Worm (Caenorhabditis elegans) whole organism, L2 larva: ENCODE data around the gene W03F9.4.
A peak's percentile ranks its signal among the peaks of the same experiment; 100 is the strongest.

Source experiments
- C34F6.9 ChIP-seq: fragments of 150-350 bp; optimal IDR thresholded peaks from 2 replicates; lab custom pipeline; 2014; ENCODE audit warnings: missing biosample characterization, missing genetic modification characterization
- F13H6.1 ChIP-seq: sonication (generic microtip); optimal IDR thresholded peaks from 2 replicates; lab custom pipeline; 2016; ENCODE audit warnings: missing genetic modification characterization, missing compliant biosample characterization
- R02D3.7 ChIP-seq: fragments of 150-350 bp; optimal IDR thresholded peaks from 2 replicates; lab custom pipeline; 2014; ENCODE audit warnings: missing biosample characterization, missing genetic modification characterization
- Y55F3AM.14 ChIP-seq: fragments of 200-800 bp; sonication (Bioruptor generic); optimal IDR thresholded peaks from 2 replicates; lab custom pipeline; 2018; ENCODE audit warnings: mild to moderate bottlenecking, missing genetic modification characterization, missing compliant biosample characterization
- aly-2 ChIP-seq: fragments of 150-350 bp; optimal IDR thresholded peaks from 2 replicates; lab custom pipeline; 2014; ENCODE audit warnings: missing biosample characterization, missing genetic modification characterization
- ama-1 ChIP-seq: fragments of 150-350 bp; optimal IDR thresholded peaks from 2 replicates; lab custom pipeline; 2018; ENCODE audit warnings: inconsistent platforms
- blmp-1 ChIP-seq: sonication (generic microtip); optimal IDR thresholded peaks from 2 replicates; lab custom pipeline; 2017; ENCODE audit warnings: missing genetic modification characterization, mild to moderate bottlenecking, missing compliant biosample characterization, antibody characterized with exemption, moderate library complexity; ENCODE audit not compliant: insufficient read depth
- ceh-16 ChIP-seq: fragments of 150-350 bp; optimal IDR thresholded peaks from 2 replicates; lab custom pipeline; 2014; ENCODE audit warnings: missing biosample characterization, missing genetic modification characterization
- crh-2 ChIP-seq: sonication (generic microtip); optimal IDR thresholded peaks from 2 replicates; lab custom pipeline; 2017; ENCODE audit warnings: missing biosample characterization, missing genetic modification characterization
- elt-1 ChIP-seq: fragments of 150-350 bp; optimal IDR thresholded peaks from 2 replicates; lab custom pipeline; 2014; ENCODE audit warnings: missing biosample characterization, missing genetic modification characterization
- elt-3 ChIP-seq: sonication (generic microtip); optimal IDR thresholded peaks from 2 replicates; lab custom pipeline; 2017; ENCODE audit warnings: missing biosample characterization, missing genetic modification characterization
- fos-1 ChIP-seq: fragments of 150-350 bp; optimal IDR thresholded peaks from 2 replicates; lab custom pipeline; 2014; ENCODE audit warnings: missing biosample characterization, missing genetic modification characterization
- gmeb-1 ChIP-seq: fragments of 150-350 bp; optimal IDR thresholded peaks from 2 replicates; lab custom pipeline; 2014; ENCODE audit warnings: missing biosample characterization, missing genetic modification characterization
- lin-11 ChIP-seq: fragments of 150-350 bp; sonication (generic microtip); optimal IDR thresholded peaks from 2 replicates; lab custom pipeline; 2014; ENCODE audit warnings: missing biosample characterization, missing genetic modification characterization, inconsistent platforms, mixed read lengths
- lin-13 ChIP-seq: fragments of 150-350 bp; optimal IDR thresholded peaks from 2 replicates; lab custom pipeline; 2014; ENCODE audit warnings: missing biosample characterization, missing genetic modification reagents, missing genetic modification characterization
- lsy-2 ChIP-seq, 2 experiments: fragments of 150-350 bp in 1 of 2; sonication (generic microtip) in 1 of 2; optimal IDR thresholded peaks; 2 replicates each; lab custom pipeline; 2014 to 2017; ENCODE audit warnings: missing biosample characterization in 2 of 2, missing genetic modification characterization in 2 of 2
- mab-5 ChIP-seq: fragments of 150-350 bp; optimal IDR thresholded peaks from 2 replicates; lab custom pipeline; 2014; ENCODE audit warnings: missing biosample characterization, missing genetic modification characterization
- mdl-1 ChIP-seq, 2 experiments: fragments of 150-350 bp in 1 of 2; sonication (generic microtip) in 1 of 2; optimal IDR thresholded peaks; 2 replicates each; lab custom pipeline; 2017; ENCODE audit warnings: missing biosample characterization in 2 of 2, missing genetic modification characterization in 2 of 2
- nhr-10 ChIP-seq: sonication (generic microtip); optimal IDR thresholded peaks from 2 replicates; lab custom pipeline; 2017; ENCODE audit warnings: missing biosample characterization, missing genetic modification characterization
- nhr-12 ChIP-seq: fragments of 150-350 bp; optimal IDR thresholded peaks from 2 replicates; lab custom pipeline; 2014; ENCODE audit warnings: missing biosample characterization, missing genetic modification characterization
- nhr-129 ChIP-seq: fragments of 150-350 bp; optimal IDR thresholded peaks from 2 replicates; lab custom pipeline; 2014; ENCODE audit warnings: missing biosample characterization, missing genetic modification characterization
- nhr-21 ChIP-seq: fragments of 150-350 bp; optimal IDR thresholded peaks from 2 replicates; lab custom pipeline; 2014; ENCODE audit warnings: missing biosample characterization, missing genetic modification characterization
- nhr-237 ChIP-seq: fragments of 150-350 bp; optimal IDR thresholded peaks from 2 replicates; lab custom pipeline; 2014; ENCODE audit warnings: missing biosample characterization, missing genetic modification characterization
- nhr-25 ChIP-seq: fragments of 150-350 bp; sonication (generic microtip); optimal IDR thresholded peaks from 3 replicates; lab custom pipeline; 2014; ENCODE audit warnings: missing biosample characterization, missing genetic modification characterization
- nhr-77 ChIP-seq: fragments of 150-350 bp; optimal IDR thresholded peaks from 2 replicates; lab custom pipeline; 2014; ENCODE audit warnings: missing biosample characterization, missing genetic modification characterization
- sem-4 ChIP-seq: fragments of 150-350 bp; optimal IDR thresholded peaks from 2 replicates; lab custom pipeline; 2014; ENCODE audit warnings: missing biosample characterization, missing genetic modification reagents, missing genetic modification characterization
- skn-1 ChIP-seq: sonication (generic microtip); optimal IDR thresholded peaks from 2 replicates; lab custom pipeline; 2017; ENCODE audit warnings: missing biosample characterization, missing genetic modification characterization
- sma-3 ChIP-seq: sonication (generic microtip); optimal IDR thresholded peaks from 2 replicates; lab custom pipeline; 2016; ENCODE audit warnings: missing genetic modification reagents, missing genetic modification characterization, missing compliant biosample characterization
- sma-9 ChIP-seq, 2 experiments: fragments of 150-350 bp in 1 of 2; sonication (generic microtip) in 1 of 2; optimal IDR thresholded peaks; 2 replicates each; lab custom pipeline; 2014 to 2016; ENCODE audit warnings: missing genetic modification characterization in 2 of 2, mild to moderate bottlenecking in 1 of 2, missing biosample characterization in 1 of 2, missing compliant biosample characterization in 1 of 2, missing genetic modification reagents in 1 of 2, moderate library complexity in 1 of 2
- snpc-4 ChIP-seq: fragments of 150-350 bp; optimal IDR thresholded peaks from 2 replicates; lab custom pipeline; 2014; ENCODE audit warnings: missing biosample characterization, missing genetic modification characterization
- unc-62 ChIP-seq: fragments of 150-350 bp; optimal IDR thresholded peaks from 2 replicates; lab custom pipeline; 2014; ENCODE audit warnings: missing biosample characterization, missing genetic modification reagents, missing genetic modification characterization
- ztf-1 ChIP-seq: fragments of 200-800 bp; sonication (Bioruptor generic); conservative IDR thresholded peaks from 2 replicates; pipeline ENCODE4 v1.3.6; 2022; ENCODE audit warnings: missing genetic modification characterization, missing compliant biosample characterization
- ztf-11 ChIP-seq: sonication (generic microtip); optimal IDR thresholded peaks from 2 replicates; lab custom pipeline; 2017; ENCODE audit warnings: missing biosample characterization, missing genetic modification characterization

Gene W03F9.4

DNA sequence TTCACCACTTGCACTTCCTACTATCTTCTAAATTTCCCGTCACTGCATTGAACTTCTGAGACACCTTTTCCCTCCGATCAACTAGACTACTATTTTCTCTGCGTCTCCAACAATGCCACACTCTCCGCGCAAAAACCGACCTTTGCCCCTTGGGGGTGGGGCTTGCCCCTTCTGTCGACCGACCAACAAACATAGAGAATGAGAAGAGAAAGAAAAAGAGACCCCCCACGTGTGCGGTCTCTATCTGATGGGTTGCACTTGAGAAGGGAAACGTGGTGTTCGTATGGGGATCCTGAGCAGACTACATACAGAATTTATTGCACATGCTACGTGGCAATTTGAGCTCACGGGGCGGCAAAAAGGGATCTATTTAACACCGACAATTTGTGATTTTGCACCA, 4.0 kb upstream of the W03F9.4 start:
- TF ChIP-seq ceh-16 (tag; lab: Kevin White, UChicago) (no peak), F13H6.1 (tag; lab: Kevin White, UChicago) (peak; percentile 61), blmp-1 (tag; lab: Kevin White, UChicago) (peak; percentile 19), fos-1 (tag; lab: Kevin White, UChicago) (peak; percentile 73), sma-9 (GFP tag; optimal IDR thresholded peaks at IDR 0.05; lab: Kevin White, UChicago) (peak; percentile 84), sma-9 (tag; optimal IDR thresholded peaks at IDR 0.05; lab: Kevin White, UChicago) (no peak), crh-2 (tag; lab: Kevin White, UChicago) (peak; percentile 44), nhr-21 (tag; lab: Kevin White, UChicago) (peak; percentile 49), snpc-4 (no peak), mdl-1 (tag; optimal IDR thresholded peaks at IDR 0.05; lab: Kevin White, UChicago) (peak; percentile 82 to 91), Y55F3AM.14 (GFP tag; lab: Kevin White, UChicago) (no peak), gmeb-1 (tag; lab: Kevin White, UChicago) (peak; percentile 44), nhr-129 (tag; lab: Kevin White, UChicago) (peak; percentile 23), nhr-25 (tag; lab: Kevin White, UChicago) (peak; percentile 25)

- TF ChIP-seq aly-2 (tag; lab: Kevin White, UChicago) (no peak), nhr-25 (tag; lab: Kevin White, UChicago) (no peak), lin-13 (GFP tag; lab: Kevin White, UChicago) (no peak), skn-1 (tag; lab: Kevin White, UChicago) (no peak), sma-9 (GFP tag; optimal IDR thresholded peaks at IDR 0.05; lab: Kevin White, UChicago) (no peak), sma-9 (tag; optimal IDR thresholded peaks at IDR 0.05; lab: Kevin White, UChicago) (no peak), C34F6.9 (tag; lab: Kevin White, UChicago) (no peak)
- TF ChIP-seq, all 48 proteins: peak for 0
These were observed 2.7 kb upstream of the W03F9.4 start for ce11 chrV:153867-154266.

ce11 chrV:152156-152555, 968 bp upstream of the W03F9.4 start:
- TF ChIP-seq sma-3 (GFP tag; lab: Kevin White, UChicago) (no peak), elt-3 (no peak), lin-13 (GFP tag; lab: Kevin White, UChicago) (no peak), sem-4 (no peak), ztf-1 (GFP tag; lab: Robert Waterston, UW) (no peak), mab-5 (tag; lab: Kevin White, UChicago) (no peak), nhr-77 (tag; lab: Kevin White, UChicago) (no peak), mdl-1 (tag; optimal IDR thresholded peaks at IDR 0.05; lab: Kevin White, UChicago) (no peak), unc-62 (GFP tag; lab: Kevin White, UChicago) (no peak), ztf-11 (tag; lab: Kevin White, UChicago) (no peak), Y55F3AM.14 (GFP tag; lab: Kevin White, UChicago) (no peak), ceh-16 (tag; lab: Kevin White, UChicago) (no peak), skn-1 (tag; lab: Kevin White, UChicago) (no peak), nhr-10 (no peak), snpc-4 (no peak)

DNA sequence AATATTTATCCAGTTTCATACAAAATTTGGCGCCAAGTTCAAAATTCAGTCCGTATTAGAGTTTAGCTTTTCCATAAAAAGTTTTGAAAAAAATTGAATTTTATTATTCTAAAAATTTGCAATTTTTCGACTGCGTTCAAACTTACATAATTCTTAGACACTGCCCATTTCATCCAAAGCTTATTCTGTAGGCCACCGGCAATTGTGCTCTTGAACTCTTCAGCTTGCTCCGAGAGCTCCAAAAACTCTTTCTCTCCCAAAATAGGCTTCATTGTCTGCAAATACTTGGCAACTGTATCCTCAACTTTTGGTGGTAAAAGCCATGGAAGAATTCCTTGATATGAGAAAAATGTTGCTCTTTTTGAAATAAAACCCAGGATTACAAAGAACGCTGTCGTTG, 1.1 kb downstream of the W03F9.4 start:
- TF ChIP-seq R02D3.7 (tag; lab: Kevin White, UChicago) (no peak), elt-1 (tag; lab: Kevin White, UChicago) (no peak), sma-3 (GFP tag; lab: Kevin White, UChicago) (no peak), skn-1 (tag; lab: Kevin White, UChicago) (no peak), F13H6.1 (tag; lab: Kevin White, UChicago) (no peak), lsy-2 (tag; optimal IDR thresholded peaks at IDR 0.05; lab: Kevin White, UChicago) (no peak), lin-11 (tag; lab: Kevin White, UChicago) (no peak), gmeb-1 (tag; lab: Kevin White, UChicago) (no peak), blmp-1 (tag; lab: Kevin White, UChicago) (no peak), nhr-10 (no peak), mdl-1 (tag; optimal IDR thresholded peaks at IDR 0.05; lab: Kevin White, UChicago) (no peak), elt-3 (no peak), crh-2 (tag; lab: Kevin White, UChicago) (no peak), sem-4 (no peak), sma-9 (GFP tag; optimal IDR thresholded peaks at IDR 0.05; lab: Kevin White, UChicago) (no peak), sma-9 (tag; optimal IDR thresholded peaks at IDR 0.05; lab: Kevin White, UChicago) (no peak)
- TF ChIP-seq, all 48 proteins: peak for 0

DNA sequence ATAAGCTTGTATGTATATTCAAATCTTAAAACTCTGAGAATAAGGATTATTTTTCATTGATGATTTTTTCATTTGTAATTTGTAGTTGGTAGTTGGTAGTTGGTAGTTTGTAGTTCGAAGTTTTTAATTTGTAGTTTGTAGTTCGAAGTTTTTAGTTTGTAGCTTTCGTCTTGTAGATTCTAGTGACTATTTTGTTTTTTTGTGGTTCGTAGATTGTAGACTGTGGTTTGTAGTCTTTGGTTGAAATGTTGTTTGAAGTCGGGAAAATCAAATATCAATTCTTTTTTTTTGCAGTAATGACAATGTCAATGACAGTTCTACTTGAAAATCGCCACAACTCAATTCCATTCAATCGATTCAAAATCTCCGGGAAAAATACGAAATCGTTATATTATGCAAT, 5.5 kb downstream of the W03F9.4 start:
- TF ChIP-seq gmeb-1 (tag; lab: Kevin White, UChicago) = no peak
- no peak for TF ChIP-seq ama-1
- no peak for TF ChIP-seq lin-11 (tag; lab: Kevin White, UChicago)
- no peak for TF ChIP-seq unc-62 (GFP tag; lab: Kevin White, UChicago)
- no peak for TF ChIP-seq nhr-12 (tag; lab: Kevin White, UChicago)
- TF ChIP-seq fos-1 (tag; lab: Kevin White, UChicago) = no peak
- TF ChIP-seq nhr-237 (tag; lab: Kevin White, UChicago) = no peak
- no peak for TF ChIP-seq ztf-1 (GFP tag; lab: Robert Waterston, UW)
- TF ChIP-seq crh-2 (tag; lab: Kevin White, UChicago) = no peak
- no peak for TF ChIP-seq skn-1 (tag; lab: Kevin White, UChicago)
- no peak for TF ChIP-seq sem-4
